Fruit fly (Drosophila melanogaster) whole organism, wandering third instar larva: ENCODE measurements around the gene Cog3.

Experiments
- Dfd ChIP-seq: fragments of >200 bp; optimal IDR thresholded peaks from 2 replicates; lab custom pipeline; 2017; ENCODE audit warnings: missing biosample characterization, missing genetic modification characterization
- Dif ChIP-seq: fragments of 200-275, 200-300 bp; sonication (Bioruptor generic); optimal IDR thresholded peaks from 2 replicates; lab custom pipeline; 2018; ENCODE audit warnings: missing biosample characterization, missing genetic modification characterization; ENCODE audit not compliant: partially characterized antibody
- Jra ChIP-seq: sonication (Bioruptor generic); optimal IDR thresholded peaks from 2 replicates; lab custom pipeline; 2016; ENCODE audit warnings: missing biosample characterization, missing genetic modification characterization
- Myc ChIP-seq: fragments of >200 bp; optimal IDR thresholded peaks from 2 replicates; lab custom pipeline; 2017
- br ChIP-seq: fragments of 200-800 bp; sonication (Bioruptor generic); optimal IDR thresholded peaks from 2 replicates; lab custom pipeline; 2016; ENCODE audit warnings: missing biosample characterization, missing genetic modification characterization
- foxo ChIP-seq, 2 experiments: fragments of 200-800 bp; sonication (Bioruptor generic); optimal IDR thresholded peaks; 2 replicates in 1 of 2; 3 replicates in 1 of 2; lab custom pipeline; 2016 to 2017; ENCODE audit warnings: missing biosample characterization in 2 of 2, missing genetic modification characterization in 2 of 2
- h ChIP-seq: fragments of 200-800 bp; sonication (Bioruptor generic); optimal IDR thresholded peaks from 3 replicates; lab custom pipeline; 2016; ENCODE audit warnings: missing biosample characterization, mild to moderate bottlenecking, missing genetic modification characterization
- rgr ChIP-seq: fragments of 200-800 bp; sonication (Bioruptor generic); optimal IDR thresholded peaks from 3 replicates; lab custom pipeline; 2016; ENCODE audit warnings: missing biosample characterization, mild to moderate bottlenecking, missing genetic modification characterization
- usp ChIP-seq: fragments of >200 bp; optimal IDR thresholded peaks from 2 replicates; lab custom pipeline; 2017; ENCODE audit warnings: missing biosample characterization, missing genetic modification characterization

dm6 chr2L:3478034-3478880, 21.4 kb upstream of the Cog3 start, which contains the start of gene Thor:
- TF ChIP-seq Jra (GFP tag; lab: Kevin White, UChicago) (peak; percentile 12), Dif (GFP tag; lab: Kevin White, UChicago) (peak; percentile 91), Dfd (GFP tag; lab: Kevin White, UChicago) (no peak), Myc (lab: Kevin White, UChicago) (no peak), h (GFP tag; lab: Kevin White, UChicago) (peak; percentile 74), foxo (GFP tag; optimal IDR thresholded peaks at IDR 0.05; lab: Kevin White, UChicago) (peak; percentile 49 to 66), usp (GFP tag; lab: Kevin White, UChicago) (no peak), br (peak; percentile 61), rgr (GFP tag; lab: Kevin White, UChicago) (peak; percentile 75)
